Fruit fly (Drosophila melanogaster): ENCODE results near the gene Mnt.

dm6 chrX:3741611-3742001, 70.0 kb downstream of the Mnt start:
- TF ChIP-seq Vsx2 (GFP tag; optimal IDR thresholded peaks at IDR 0.05; ENCODE audit: partially characterized antibody) (no peak), CG9705 (GFP tag; optimal IDR thresholded peaks at IDR 0.05) (no peak), GATAd (GFP tag; optimal IDR thresholded peaks at IDR 0.05) (no peak)
